Fruit fly (Drosophila melanogaster) whole organism, wandering third instar larva: ENCODE results near the gene pie.

Experiments
- Abd-B ChIP-seq: fragments of >200 bp; optimal IDR thresholded peaks from 2 replicates; lab custom pipeline; 2017; ENCODE audit warnings: missing biosample characterization, missing genetic modification characterization
- CG9705 ChIP-seq: fragments of 200-800 bp; sonication (Bioruptor generic); optimal IDR thresholded peaks from 2 replicates; lab custom pipeline; 2018; ENCODE audit warnings: missing biosample characterization, mild to moderate bottlenecking, missing genetic modification characterization
- Hnf4 ChIP-seq: fragments of 200-800 bp; sonication (Bioruptor generic); optimal IDR thresholded peaks from 2 replicates; lab custom pipeline; 2016; ENCODE audit warnings: missing biosample characterization, mild to moderate bottlenecking, missing genetic modification characterization
- Hr78 ChIP-seq: fragments of >200 bp; optimal IDR thresholded peaks from 2 replicates; lab custom pipeline; 2017; ENCODE audit warnings: missing biosample characterization, missing genetic modification characterization
- N ChIP-seq: fragments of >200 bp; optimal IDR thresholded peaks from 2 replicates; lab custom pipeline; 2018; ENCODE audit warnings: missing biosample characterization, missing external identifiers, missing genetic modification characterization
- OdsH ChIP-seq: fragments of 200-800 bp; sonication (Bioruptor generic); optimal IDR thresholded peaks from 2 replicates; lab custom pipeline; 2016; ENCODE audit warnings: missing biosample characterization, mild to moderate bottlenecking, missing genetic modification characterization
- br ChIP-seq: fragments of 200-800 bp; sonication (Bioruptor generic); optimal IDR thresholded peaks from 2 replicates; lab custom pipeline; 2016; ENCODE audit warnings: missing biosample characterization, missing genetic modification characterization
- h ChIP-seq: fragments of 200-800 bp; sonication (Bioruptor generic); optimal IDR thresholded peaks from 3 replicates; lab custom pipeline; 2016; ENCODE audit warnings: missing biosample characterization, mild to moderate bottlenecking, missing genetic modification characterization
- sage ChIP-seq: fragments of 200-800 bp; sonication (Bioruptor generic); optimal IDR thresholded peaks from 2 replicates; lab custom pipeline; 2016; ENCODE audit warnings: missing biosample characterization, mild to moderate bottlenecking, missing genetic modification characterization

dm6 chr2L:10381890-10382450, 40.6 kb downstream of the pie start, which contains the start of gene CG5096:
- TF ChIP-seq CG9705 (GFP tag; lab: Kevin White, UChicago) (no peak), h (GFP tag; lab: Kevin White, UChicago) (peak; percentile 91), Hnf4 (GFP tag; lab: Kevin White, UChicago) (peak; percentile 67), sage (peak; percentile 38), N (no peak), OdsH (GFP tag; lab: Kevin White, UChicago) (peak; percentile 84), Hr78 (GFP tag; lab: Kevin White, UChicago) (no peak), Abd-B (GFP tag; lab: Kevin White, UChicago) (no peak), br (GFP tag; lab: Kevin White, UChicago) (no peak)
